Worm (Caenorhabditis elegans) whole organism, midembryonic: Measurements from ENCODE around the gene lap-1.

Source experiments
- cog-1 ChIP-seq: sonication (generic microtip); optimal IDR thresholded peaks from 2 replicates; lab custom pipeline; 2016; ENCODE audit warnings: missing genetic modification characterization, missing compliant biosample characterization
- flt-1 ChIP-seq: fragments of 200-800 bp; sonication (Bioruptor generic); IDR thresholded peaks from 2 replicates; pipeline ENCODE4 v1.3.6; 2022; ENCODE audit warnings: missing genetic modification characterization, missing compliant biosample characterization
- med-1 ChIP-seq: sonication (generic microtip); optimal IDR thresholded peaks from 2 replicates; lab custom pipeline; 2017; ENCODE audit warnings: missing genetic modification characterization, mild to moderate bottlenecking, missing compliant biosample characterization, antibody characterized with exemption, missing genetic modification reagents; ENCODE audit not compliant: insufficient read depth
- ref-1 ChIP-seq: fragments of 200-800 bp; sonication (Bioruptor generic); conservative IDR thresholded peaks from 2 replicates; pipeline ENCODE4 v1.3.6; 2022; ENCODE audit warnings: missing genetic modification reagents, missing genetic modification characterization, missing compliant biosample characterization
- tab-1 ChIP-seq: fragments of 200-800 bp; sonication (Bioruptor generic); IDR thresholded peaks from 2 replicates; pipeline ENCODE4 v1.3.6; 2022; ENCODE audit warnings: missing genetic modification characterization, missing compliant biosample characterization

- TF ChIP-seq flt-1 (GFP tag; lab: Robert Waterston, UW) = no peak
- TF ChIP-seq tab-1 (GFP tag; lab: Robert Waterston, UW) = no peak
- no peak for TF ChIP-seq ref-1
- TF ChIP-seq med-1 (GFP tag; lab: Kevin White, UChicago) = no peak
- TF ChIP-seq cog-1 (tag; lab: Kevin White, UChicago) = no peak
Observed at ce11 chrIII:8394374-8395302, 7.1 kb downstream of the lap-1 start, which contains the start of gene ZK353.10.
